Fruit fly (Drosophila melanogaster) S2 (cell line): Measurements from ENCODE around the gene CG13738.

Experiments used
- CG8478 ChIP-seq: fragments of >200 bp; optimal IDR thresholded peaks from 2 replicates; lab custom pipeline; 2018
- CTCF ChIP-seq, 2 experiments: fragments of >200 bp; optimal IDR thresholded peaks; 2 replicates each; lab custom pipeline; 2018

DNA sequence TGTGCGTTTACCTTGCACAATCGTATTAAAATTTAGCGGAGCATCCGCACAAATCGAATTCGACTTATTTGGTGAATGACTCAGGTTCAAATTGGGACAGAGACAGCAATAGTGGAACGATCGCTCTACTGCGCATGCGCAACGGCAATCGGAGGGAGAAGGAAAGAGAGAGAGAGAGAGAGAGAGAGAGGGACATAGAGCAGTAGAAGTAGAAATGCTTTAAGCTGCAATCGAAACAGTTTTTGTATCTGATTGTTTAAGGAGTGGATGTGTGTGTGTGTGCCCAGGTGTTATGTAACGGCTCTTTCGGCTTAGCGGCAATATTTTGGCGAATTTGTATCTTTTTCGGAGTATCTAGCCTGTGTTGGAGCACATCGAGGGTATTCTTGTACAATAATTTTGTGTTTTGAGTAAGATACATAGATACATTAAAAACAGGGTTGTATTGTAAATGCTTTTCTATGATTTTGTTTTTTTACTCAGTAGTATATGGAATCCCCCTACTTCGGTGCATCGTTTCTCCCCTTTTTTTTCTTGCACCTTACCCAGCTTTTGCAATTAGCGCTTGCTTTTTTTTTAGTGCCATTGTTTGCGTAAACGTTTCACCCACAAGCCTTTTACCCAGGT is 23.7 kb downstream of the CG13738 start:
- TF ChIP-seq CG8478 (lab: Kevin White, UChicago) (no peak), CTCF (optimal IDR thresholded peaks at IDR 0.05; lab: Kevin White, UChicago) (no peak)
